Worm (Caenorhabditis elegans) whole organism, L2 larva: ENCODE measurements around the gene str-68.

Source experiments
- F13H6.1 ChIP-seq: sonication (generic microtip); optimal IDR thresholded peaks from 2 replicates; lab custom pipeline; 2016; ENCODE audit warnings: missing genetic modification characterization, missing compliant biosample characterization
- R02D3.7 ChIP-seq: fragments of 150-350 bp; optimal IDR thresholded peaks from 2 replicates; lab custom pipeline; 2014; ENCODE audit warnings: missing biosample characterization, missing genetic modification characterization
- Y55F3AM.14 ChIP-seq: fragments of 200-800 bp; sonication (Bioruptor generic); optimal IDR thresholded peaks from 2 replicates; lab custom pipeline; 2018; ENCODE audit warnings: mild to moderate bottlenecking, missing genetic modification characterization, missing compliant biosample characterization
- blmp-1 ChIP-seq: sonication (generic microtip); optimal IDR thresholded peaks from 2 replicates; lab custom pipeline; 2017; ENCODE audit warnings: missing genetic modification characterization, mild to moderate bottlenecking, missing compliant biosample characterization, antibody characterized with exemption, moderate library complexity; ENCODE audit not compliant: insufficient read depth
- ceh-16 ChIP-seq: fragments of 150-350 bp; optimal IDR thresholded peaks from 2 replicates; lab custom pipeline; 2014; ENCODE audit warnings: missing biosample characterization, missing genetic modification characterization
- crh-2 ChIP-seq: sonication (generic microtip); optimal IDR thresholded peaks from 2 replicates; lab custom pipeline; 2017; ENCODE audit warnings: missing biosample characterization, missing genetic modification characterization
- dmd-4 ChIP-seq: sonication (generic microtip); optimal IDR thresholded peaks from 2 replicates; lab custom pipeline; 2017; ENCODE audit warnings: missing biosample characterization, missing genetic modification characterization
- egl-27 ChIP-seq: sonication (generic microtip); optimal IDR thresholded peaks from 3 replicates; lab custom pipeline; 2017; ENCODE audit warnings: missing biosample characterization, missing genetic modification reagents, missing genetic modification characterization
- elt-1 ChIP-seq: fragments of 150-350 bp; optimal IDR thresholded peaks from 2 replicates; lab custom pipeline; 2014; ENCODE audit warnings: missing biosample characterization, missing genetic modification characterization
- elt-3 ChIP-seq: sonication (generic microtip); optimal IDR thresholded peaks from 2 replicates; lab custom pipeline; 2017; ENCODE audit warnings: missing biosample characterization, missing genetic modification characterization
- gmeb-1 ChIP-seq: fragments of 150-350 bp; optimal IDR thresholded peaks from 2 replicates; lab custom pipeline; 2014; ENCODE audit warnings: missing biosample characterization, missing genetic modification characterization
- lin-11 ChIP-seq: fragments of 150-350 bp; sonication (generic microtip); optimal IDR thresholded peaks from 2 replicates; lab custom pipeline; 2014; ENCODE audit warnings: missing biosample characterization, missing genetic modification characterization, inconsistent platforms, mixed read lengths
- lin-13 ChIP-seq: fragments of 150-350 bp; optimal IDR thresholded peaks from 2 replicates; lab custom pipeline; 2014; ENCODE audit warnings: missing biosample characterization, missing genetic modification reagents, missing genetic modification characterization
- lsy-2 ChIP-seq, 2 experiments: fragments of 150-350 bp in 1 of 2; sonication (generic microtip) in 1 of 2; optimal IDR thresholded peaks; 2 replicates each; lab custom pipeline; 2014 to 2017; ENCODE audit warnings: missing biosample characterization in 2 of 2, missing genetic modification characterization in 2 of 2
- mab-5 ChIP-seq: fragments of 150-350 bp; optimal IDR thresholded peaks from 2 replicates; lab custom pipeline; 2014; ENCODE audit warnings: missing biosample characterization, missing genetic modification characterization
- mbf-1 ChIP-seq: sonication (generic microtip); optimal IDR thresholded peaks from 2 replicates; lab custom pipeline; 2017; ENCODE audit warnings: missing biosample characterization, missing genetic modification characterization
- mdl-1 ChIP-seq, 2 experiments: fragments of 150-350 bp in 1 of 2; sonication (generic microtip) in 1 of 2; optimal IDR thresholded peaks; 2 replicates each; lab custom pipeline; 2017; ENCODE audit warnings: missing biosample characterization in 2 of 2, missing genetic modification characterization in 2 of 2
- nhr-11 ChIP-seq: fragments of 150-350 bp; optimal IDR thresholded peaks from 2 replicates; lab custom pipeline; 2014; ENCODE audit warnings: missing biosample characterization, missing genetic modification characterization
- nhr-21 ChIP-seq: fragments of 150-350 bp; optimal IDR thresholded peaks from 2 replicates; lab custom pipeline; 2014; ENCODE audit warnings: missing biosample characterization, missing genetic modification characterization
- nhr-23 ChIP-seq: fragments of 150-350 bp; optimal IDR thresholded peaks from 2 replicates; lab custom pipeline; 2014; ENCODE audit warnings: missing biosample characterization, missing genetic modification reagents, missing genetic modification characterization
- nhr-237 ChIP-seq: fragments of 150-350 bp; optimal IDR thresholded peaks from 2 replicates; lab custom pipeline; 2014; ENCODE audit warnings: missing biosample characterization, missing genetic modification characterization
- nhr-25 ChIP-seq: fragments of 150-350 bp; sonication (generic microtip); optimal IDR thresholded peaks from 3 replicates; lab custom pipeline; 2014; ENCODE audit warnings: missing biosample characterization, missing genetic modification characterization
- nhr-6 ChIP-seq: fragments of 150-350 bp; optimal IDR thresholded peaks from 2 replicates; lab custom pipeline; 2014; ENCODE audit warnings: missing biosample characterization, missing genetic modification characterization
- nhr-77 ChIP-seq: fragments of 150-350 bp; optimal IDR thresholded peaks from 2 replicates; lab custom pipeline; 2014; ENCODE audit warnings: missing biosample characterization, missing genetic modification characterization
- peb-1 ChIP-seq: fragments of 150-350 bp; optimal IDR thresholded peaks from 2 replicates; lab custom pipeline; 2014; ENCODE audit warnings: missing biosample characterization, missing genetic modification characterization
- sem-4 ChIP-seq: fragments of 150-350 bp; optimal IDR thresholded peaks from 2 replicates; lab custom pipeline; 2014; ENCODE audit warnings: missing biosample characterization, missing genetic modification reagents, missing genetic modification characterization
- skn-1 ChIP-seq: sonication (generic microtip); optimal IDR thresholded peaks from 2 replicates; lab custom pipeline; 2017; ENCODE audit warnings: missing biosample characterization, missing genetic modification characterization
- sma-3 ChIP-seq: sonication (generic microtip); optimal IDR thresholded peaks from 2 replicates; lab custom pipeline; 2016; ENCODE audit warnings: missing genetic modification reagents, missing genetic modification characterization, missing compliant biosample characterization
- sma-9 ChIP-seq, 2 experiments: fragments of 150-350 bp in 1 of 2; sonication (generic microtip) in 1 of 2; optimal IDR thresholded peaks; 2 replicates each; lab custom pipeline; 2014 to 2016; ENCODE audit warnings: missing genetic modification characterization in 2 of 2, mild to moderate bottlenecking in 1 of 2, missing biosample characterization in 1 of 2, missing compliant biosample characterization in 1 of 2, missing genetic modification reagents in 1 of 2, moderate library complexity in 1 of 2
- snpc-4 ChIP-seq: fragments of 150-350 bp; optimal IDR thresholded peaks from 2 replicates; lab custom pipeline; 2014; ENCODE audit warnings: missing biosample characterization, missing genetic modification characterization
- unc-55 ChIP-seq: fragments of 150-350 bp; sonication (generic microtip); optimal IDR thresholded peaks from 3 replicates; lab custom pipeline; 2014; ENCODE audit warnings: missing biosample characterization, missing genetic modification reagents, missing genetic modification characterization
- unc-62 ChIP-seq: fragments of 150-350 bp; optimal IDR thresholded peaks from 2 replicates; lab custom pipeline; 2014; ENCODE audit warnings: missing biosample characterization, missing genetic modification reagents, missing genetic modification characterization
- zag-1 ChIP-seq: fragments of 150-350 bp; optimal IDR thresholded peaks from 2 replicates; lab custom pipeline; 2014; ENCODE audit warnings: missing biosample characterization, missing genetic modification characterization
- ztf-1 ChIP-seq: fragments of 200-800 bp; sonication (Bioruptor generic); conservative IDR thresholded peaks from 2 replicates; pipeline ENCODE4 v1.3.6; 2022; ENCODE audit warnings: missing genetic modification characterization, missing compliant biosample characterization
- ztf-11 ChIP-seq: sonication (generic microtip); optimal IDR thresholded peaks from 2 replicates; lab custom pipeline; 2017; ENCODE audit warnings: missing biosample characterization, missing genetic modification characterization
- ztf-4 ChIP-seq: fragments of 150-350 bp; optimal IDR thresholded peaks from 2 replicates; lab custom pipeline; 2014; ENCODE audit warnings: missing biosample characterization, missing genetic modification characterization

The str-68 gene

ce11 chrV:3133293-3133755, 26.0 kb upstream of the str-68 start, which contains the start of gene F02C9.2:
TSS of gene F02C9.2 (plus strand) at chrV:3133705.
- no peak for TF ChIP-seq lin-11 (tag; lab: Kevin White, UChicago)
- TF ChIP-seq sma-3 (GFP tag; lab: Kevin White, UChicago): no peak
- no peak for TF ChIP-seq ztf-4 (tag; lab: Kevin White, UChicago)
- no peak for TF ChIP-seq ztf-1 (GFP tag; lab: Robert Waterston, UW)

ce11 chrV:3132116-3132515, 24.8 kb upstream of the str-68 start:
- no peak for TF ChIP-seq unc-55 (GFP tag; lab: Kevin White, UChicago)
- no peak for TF ChIP-seq lsy-2 (tag; optimal IDR thresholded peaks at IDR 0.05; lab: Kevin White, UChicago)
- TF ChIP-seq nhr-237: no peak
- TF ChIP-seq elt-3 (tag; lab: Kevin White, UChicago): no peak
- TF ChIP-seq mbf-1 (tag; lab: Kevin White, UChicago): no peak
- no peak for TF ChIP-seq snpc-4 (tag; lab: Kevin White, UChicago)
- no peak for TF ChIP-seq unc-62 (GFP tag; lab: Kevin White, UChicago)
- no peak for TF ChIP-seq nhr-11 (tag; lab: Kevin White, UChicago)
- TF ChIP-seq mdl-1 (tag; optimal IDR thresholded peaks at IDR 0.05; lab: Kevin White, UChicago): no peak
- TF ChIP-seq F13H6.1 (tag; lab: Kevin White, UChicago): no peak

ce11 chrV:3128803-3129202, 21.5 kb upstream of the str-68 start, which contains the start of gene tat-6:
TSS of gene tat-6 (plus strand) at chrV:3129103.
- TF ChIP-seq mbf-1 (tag; lab: Kevin White, UChicago): no peak
- no peak for TF ChIP-seq mab-5 (tag; lab: Kevin White, UChicago)
- TF ChIP-seq dmd-4 (tag; lab: Kevin White, UChicago): no peak
- no peak for TF ChIP-seq peb-1 (tag; lab: Kevin White, UChicago)
- TF ChIP-seq Y55F3AM.14 (GFP tag; lab: Kevin White, UChicago): no peak
- no peak for TF ChIP-seq sem-4
- TF ChIP-seq gmeb-1 (tag; lab: Kevin White, UChicago): no peak
- no peak for TF ChIP-seq F13H6.1 (tag; lab: Kevin White, UChicago)
- TF ChIP-seq lin-13: no peak
- no peak for TF ChIP-seq skn-1 (tag; lab: Kevin White, UChicago)
- TF ChIP-seq R02D3.7: no peak
- no peak for TF ChIP-seq elt-1 (tag; lab: Kevin White, UChicago)
- TF ChIP-seq nhr-6 (tag; lab: Kevin White, UChicago): no peak
- no peak for TF ChIP-seq sma-3 (GFP tag; lab: Kevin White, UChicago)
- no peak for TF ChIP-seq blmp-1

- TF ChIP-seq elt-1 (tag; lab: Kevin White, UChicago) (no peak), nhr-77 (tag; lab: Kevin White, UChicago) (no peak), sma-9 (GFP tag; optimal IDR thresholded peaks at IDR 0.05; lab: Kevin White, UChicago) (no peak), sma-9 (tag; optimal IDR thresholded peaks at IDR 0.05; lab: Kevin White, UChicago) (no peak), F13H6.1 (tag; lab: Kevin White, UChicago) (no peak), peb-1 (tag; lab: Kevin White, UChicago) (no peak), ceh-16 (tag; lab: Kevin White, UChicago) (no peak), nhr-25 (tag; lab: Kevin White, UChicago) (no peak), crh-2 (tag; lab: Kevin White, UChicago) (no peak), nhr-21 (no peak), zag-1 (tag; lab: Kevin White, UChicago) (no peak), egl-27 (tag; lab: Kevin White, UChicago) (no peak), nhr-6 (tag; lab: Kevin White, UChicago) (no peak), mdl-1 (tag; optimal IDR thresholded peaks at IDR 0.05; lab: Kevin White, UChicago) (no peak), elt-3 (tag; lab: Kevin White, UChicago) (no peak), sma-3 (GFP tag; lab: Kevin White, UChicago) (no peak), dmd-4 (tag; lab: Kevin White, UChicago) (no peak), ztf-11 (tag; lab: Kevin White, UChicago) (no peak), unc-62 (GFP tag; lab: Kevin White, UChicago) (no peak), nhr-23 (tag; lab: Kevin White, UChicago) (no peak), ztf-4 (tag; lab: Kevin White, UChicago) (no peak)
- TF ChIP-seq, all 48 proteins: peak for 0
Measured at ce11 chrV:3127670-3128069, 20.3 kb upstream of the str-68 start, which contains the start of gene Y73C8C.10. TSS of gene Y73C8C.10 (minus strand) at chrV:3127770.
